Fruit fly (Drosophila melanogaster) whole organism, embryonic: Measurements from ENCODE around the gene CG31639.

Experiments
- Awh ChIP-seq: fragments of 200-800 bp; sonication (Bioruptor generic); IDR thresholded peaks from 2 replicates; pipeline ENCODE4, ENCODE4 v1.3.6; 2022; ENCODE audit warnings: missing biosample characterization, missing genetic modification characterization
- BEAF-32 ChIP-seq: fragments of 200-800 bp; sonication (Bioruptor generic); optimal IDR thresholded peaks from 3 replicates; lab custom pipeline; 2017; ENCODE audit warnings: missing biosample characterization, missing genetic modification characterization, mild to moderate bottlenecking, moderate library complexity, missing genetic modification reagents
- CG4404 ChIP-seq: fragments of 200-800 bp; sonication (Bioruptor generic); IDR thresholded peaks from 2 replicates; pipeline ENCODE4 v1.3.6; 2022; ENCODE audit warnings: missing biosample characterization, missing genetic modification characterization
- Hr39 ChIP-seq: fragments of >200 bp; optimal IDR thresholded peaks from 2 replicates; lab custom pipeline; 2017
- Mad ChIP-seq: fragments of 200-800 bp; sonication (Bioruptor generic); optimal IDR thresholded peaks from 2 replicates; lab custom pipeline; 2016; ENCODE audit warnings: missing biosample characterization, missing genetic modification characterization
- Poxn ChIP-seq: fragments of 200-800 bp; sonication (Bioruptor generic); IDR thresholded peaks from 2 replicates; pipeline ENCODE4 v1.3.6; 2022; ENCODE audit warnings: missing biosample characterization, missing genetic modification characterization
- Stat92E ChIP-seq, 3 experiments: fragments of >200 bp in 2 of 3; fragments of 200-800 bp in 1 of 3; sonication (Bioruptor generic) in 1 of 3; optimal IDR thresholded peaks; 2 replicates each; lab custom pipeline; 2017 to 2019; ENCODE audit warnings: missing biosample characterization in 3 of 3, missing genetic modification characterization in 3 of 3, mild to moderate bottlenecking in 1 of 3, moderate library complexity in 1 of 3
- croc ChIP-seq: fragments of 200-800 bp; sonication (Bioruptor generic); conservative IDR thresholded peaks from 3 replicates; pipeline ENCODE4 v1.3.6; 2022; ENCODE audit warnings: missing biosample characterization, missing genetic modification characterization
- ssp ChIP-seq: fragments of 200-800 bp; sonication (Bioruptor generic); IDR thresholded peaks from 2 replicates; pipeline ENCODE4 v1.3.6; 2022; ENCODE audit warnings: missing biosample characterization, missing genetic modification characterization
- twi ChIP-seq: fragments of 200-800 bp; optimal IDR thresholded peaks from 2 replicates; lab custom pipeline; 2019; ENCODE audit warnings: missing biosample characterization, mild to moderate bottlenecking, missing genetic modification characterization, moderate library complexity

DNA sequence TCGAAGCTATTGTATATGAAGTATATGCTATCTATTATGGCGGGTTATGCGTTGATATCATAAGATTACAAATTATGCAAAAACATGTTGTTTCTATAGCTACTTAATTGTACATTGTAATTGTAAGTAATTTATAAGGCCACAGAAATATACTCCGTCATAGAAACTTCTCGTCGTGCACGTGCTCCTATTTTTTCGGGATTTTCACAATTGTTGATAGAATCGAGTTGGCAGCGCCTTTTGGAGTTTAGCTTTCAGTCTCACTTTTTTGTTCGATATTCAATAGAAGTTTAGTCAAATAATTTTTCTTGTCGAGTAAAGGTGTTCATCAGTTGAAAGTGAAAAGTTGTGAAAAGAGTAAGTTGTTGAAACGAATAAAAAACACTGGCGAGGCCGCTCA, 36.7 kb downstream of the CG31639 start, which contains the start of gene CG31642:
- TF ChIP-seq croc (GFP tag; lab: Robert Waterston, UW) (no peak), CG4404 (GFP tag; lab: Robert Waterston, UW) (no peak), BEAF-32 (GFP tag; lab: Kevin White, UChicago) (no peak), Hr39 (no peak), Awh (GFP tag; lab: Robert Waterston, UW) (no peak), Mad (GFP tag; lab: Kevin White, UChicago) (no peak), Poxn (GFP tag; lab: Robert Waterston, UW) (no peak), Stat92E (GFP tag; optimal IDR thresholded peaks at IDR 0.05; lab: Kevin White, UChicago) (no peak), ssp (no peak), twi (tag; lab: Kevin White, UChicago) (no peak)
